Fruit fly (Drosophila melanogaster) whole organism, larva: ENCODE results near the gene CG13896.
A peak's percentile ranks its signal among the peaks of the same experiment; 100 is the strongest.

ENCODE experiments used
- noc ChIP-seq: fragments of 200-800 bp; sonication (Bioruptor generic); optimal IDR thresholded peaks from 3 replicates; lab custom pipeline; 2019; ENCODE audit warnings: missing biosample characterization, mild to moderate bottlenecking, missing genetic modification characterization, moderate library complexity

CG13896 gene

dm6 chr3L:709882-710281 is 1.8 kb downstream of the CG13896 start:
- no peak for TF ChIP-seq noc (tag; lab: Kevin White, UChicago)

DNA sequence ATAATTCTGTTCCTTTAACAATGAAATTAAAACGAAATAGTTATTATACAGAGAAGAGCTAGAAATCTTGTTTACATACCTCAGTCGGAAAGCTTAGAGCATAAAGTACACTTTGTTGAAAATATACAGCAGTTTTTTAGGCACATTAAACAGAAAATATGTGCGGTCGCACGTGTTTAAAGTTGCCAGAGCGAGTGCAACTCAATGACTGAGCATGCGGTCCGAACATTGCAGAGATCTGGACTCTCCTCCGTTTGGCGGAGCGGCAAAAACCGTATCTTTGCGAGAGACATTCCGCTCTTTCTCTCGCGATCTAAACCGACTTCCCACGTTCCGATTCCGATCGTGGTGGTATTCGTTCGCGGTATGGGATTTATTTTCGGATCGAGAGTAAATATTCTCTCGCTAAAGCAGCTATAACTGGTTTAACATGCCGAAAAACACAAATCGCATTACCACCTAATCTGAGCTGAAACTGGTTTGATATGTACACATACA is 3.6 kb downstream of the CG13896 start, which contains the start of gene CG13895:
Gene CG13895 (minus strand): TSS at position 214 of the 498 bp plus-strand sequence.
- TF ChIP-seq noc (tag; lab: Kevin White, UChicago): no peak

dm6 chr3L:704661-705543 is 6.7 kb downstream of the CG13896 start:
- no peak for TF ChIP-seq noc (tag; lab: Kevin White, UChicago)

- TF ChIP-seq noc (tag; lab: Kevin White, UChicago): no peak
Observed at dm6 chr3L:703160-703793, 8.4 kb downstream of the CG13896 start.

- no peak for TF ChIP-seq noc (tag; lab: Kevin White, UChicago)
Observed at dm6 chr3L:701798-702635, 9.6 kb downstream of the CG13896 start.

DNA sequence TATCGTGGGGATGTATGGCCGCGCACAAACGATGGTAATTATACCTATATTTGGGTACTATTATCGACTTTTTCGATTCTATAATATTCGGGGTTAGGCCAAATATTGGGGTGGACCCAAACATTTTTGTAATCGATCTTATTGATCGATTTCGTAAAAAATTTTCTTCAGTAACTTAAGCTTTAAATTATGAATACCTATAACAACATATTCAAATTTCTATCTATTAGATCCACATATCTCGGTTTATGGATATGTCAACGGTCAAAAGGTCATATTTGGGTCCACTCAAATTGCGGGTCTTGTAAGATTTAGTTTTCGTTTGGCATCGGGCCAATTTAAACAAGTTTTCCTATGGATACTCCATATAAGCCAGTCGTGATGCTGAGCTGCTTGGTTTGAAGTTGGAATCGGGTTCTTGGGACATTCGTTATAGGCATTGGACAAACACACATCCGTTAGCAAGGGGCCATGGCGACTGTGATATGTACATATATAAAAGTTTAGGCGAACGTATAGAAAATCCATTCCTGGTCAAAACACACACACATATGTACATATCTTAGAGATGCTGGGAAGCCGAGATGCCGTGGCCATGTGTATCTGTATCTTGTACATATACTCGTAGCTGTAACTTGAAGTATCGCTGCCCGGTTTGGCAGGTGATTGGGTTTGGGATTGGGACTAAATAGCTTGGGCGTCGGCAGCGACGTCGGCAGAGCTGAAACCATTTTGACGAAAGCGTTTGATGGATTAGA is 11.3 kb downstream of the CG13896 start:
- peak; percentile 43 for TF ChIP-seq noc (tag; lab: Kevin White, UChicago)

DNA sequence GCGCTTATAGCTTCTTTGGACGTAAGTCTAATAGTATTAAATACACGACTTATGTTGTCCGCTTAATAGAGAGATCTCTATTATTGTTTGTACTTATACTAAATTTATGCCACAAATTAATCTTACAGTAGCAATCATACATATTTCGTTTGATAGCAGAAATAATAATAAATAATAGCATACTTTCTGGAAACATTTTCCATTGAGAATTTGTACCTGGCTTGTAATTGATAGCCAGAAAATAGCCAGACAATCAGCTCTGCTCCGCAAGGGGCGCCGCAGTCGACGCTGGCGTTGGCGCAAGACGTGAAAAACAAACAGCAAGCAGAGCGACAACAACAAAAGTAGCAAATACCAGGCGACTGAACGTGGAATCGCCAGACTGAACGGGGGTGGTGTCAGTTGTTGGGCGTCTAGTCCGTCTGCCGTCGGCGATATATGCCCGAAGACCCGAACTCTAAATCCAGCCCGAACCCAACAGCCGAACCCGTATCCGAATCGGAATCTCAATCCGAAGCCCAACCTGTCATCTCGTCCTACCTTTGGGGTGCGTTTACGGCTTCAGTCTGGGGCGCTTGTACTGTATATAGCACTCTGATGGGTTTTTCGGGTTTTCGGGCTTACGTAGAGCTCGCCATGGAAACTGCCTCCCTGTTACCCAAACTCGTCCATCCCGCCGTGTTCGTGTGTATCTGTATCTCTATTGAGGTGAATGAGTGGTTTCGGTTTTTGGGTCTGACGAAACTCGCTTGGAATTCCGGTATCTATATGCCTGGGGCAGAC is 12.1 kb downstream of the CG13896 start:
- TF ChIP-seq noc (tag; lab: Kevin White, UChicago): no peak

DNA sequence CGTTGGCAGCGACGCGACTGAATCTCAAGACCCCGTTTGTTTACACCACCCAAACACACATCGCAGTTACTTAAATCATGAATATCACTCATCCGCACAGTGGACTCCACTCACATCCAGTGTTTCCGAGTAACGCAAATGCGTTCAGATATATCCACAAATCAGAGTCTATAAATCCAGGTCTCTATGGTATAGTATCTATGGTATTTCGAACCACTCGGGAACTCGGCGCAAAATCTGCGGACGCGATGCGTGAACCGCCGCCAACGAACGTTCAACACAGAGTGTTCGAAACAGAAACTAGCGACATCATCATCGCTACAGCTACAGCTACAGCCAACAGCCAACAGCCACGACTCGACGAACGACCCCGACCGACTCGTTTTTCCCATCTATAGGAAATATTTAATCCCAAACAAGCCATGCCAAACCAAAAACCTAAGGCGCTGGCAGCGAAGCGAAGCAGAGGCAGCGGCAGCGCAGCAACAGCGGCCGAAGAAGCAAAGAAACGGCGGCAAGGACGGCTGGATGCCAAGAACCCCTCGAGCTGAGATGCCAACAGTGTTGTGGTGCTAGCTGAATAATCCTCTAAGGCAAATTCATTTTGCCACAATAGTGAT is 12.8 kb downstream of the CG13896 start, which contains the start of gene CG13894:
Gene CG13894 (minus strand): TSS at position 397 of the 620 bp plus-strand sequence.
- TF ChIP-seq noc (tag; lab: Kevin White, UChicago): no peak

dm6 chr3L:697724-698123 is 13.9 kb downstream of the CG13896 start:
- no peak for TF ChIP-seq noc (tag; lab: Kevin White, UChicago)

dm6 chr3L:697055-697427 is 14.6 kb downstream of the CG13896 start:
- no peak for TF ChIP-seq noc (tag; lab: Kevin White, UChicago)

dm6 chr3L:696404-697054 is 15.1 kb downstream of the CG13896 start:
- peak; percentile 85 for TF ChIP-seq noc (tag; lab: Kevin White, UChicago)

DNA sequence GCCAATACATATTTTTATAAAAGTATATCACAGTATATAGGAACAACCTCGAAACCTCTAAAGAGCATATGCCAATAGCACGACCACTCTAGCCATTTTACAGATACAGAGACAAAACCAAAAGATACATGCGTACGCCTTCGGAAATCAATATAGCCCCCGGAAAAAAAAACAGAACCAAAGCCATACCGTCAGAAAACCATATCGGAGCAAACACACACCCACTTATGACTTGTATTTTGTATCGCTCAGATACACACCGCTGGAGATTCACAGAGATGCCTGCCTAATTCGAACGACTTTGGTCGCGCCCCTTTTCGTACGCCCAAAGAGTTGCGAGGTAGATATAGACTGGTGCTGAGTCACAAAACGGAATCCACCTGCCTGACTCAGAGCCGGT is 16.1 kb downstream of the CG13896 start:
- no peak for TF ChIP-seq noc (tag; lab: Kevin White, UChicago)

- no peak for TF ChIP-seq noc (tag; lab: Kevin White, UChicago)
Observed at dm6 chr3L:692699-693098, 19.0 kb downstream of the CG13896 start, which contains the start of gene Vti1a. Vti1a (minus strand) TSS chr3L:692919.
